Fruit fly (Drosophila melanogaster) whole organism, embryonic: ENCODE data around the gene CG7071.

Experiments
- Asciz ChIP-seq: fragments of 200-800 bp; sonication (Bioruptor generic); optimal IDR thresholded peaks from 2 replicates; lab custom pipeline; 2017; ENCODE audit warnings: missing biosample characterization, mild to moderate bottlenecking, missing genetic modification characterization, missing genetic modification reagents
- B-H1 ChIP-seq: fragments of 200-800 bp; sonication (Bioruptor generic); IDR thresholded peaks from 3 replicates; pipeline ENCODE4 v1.3.6; 2022; ENCODE audit warnings: missing biosample characterization, missing genetic modification characterization
- CG10543 ChIP-seq: fragments of 200-800 bp; sonication (Bioruptor generic); optimal IDR thresholded peaks from 3 replicates; lab custom pipeline; 2017; ENCODE audit warnings: missing biosample characterization, mild to moderate bottlenecking, missing genetic modification characterization, moderate library complexity
- CG11456 ChIP-seq: fragments of 200-800 bp; sonication (Bioruptor generic); IDR thresholded peaks from 3 replicates; pipeline ENCODE4 v1.3.6; 2022; ENCODE audit warnings: missing biosample characterization, missing genetic modification characterization
- CG12769 ChIP-seq: fragments of 200-800 bp; sonication (Bioruptor generic); optimal IDR thresholded peaks from 2 replicates; lab custom pipeline; 2019; ENCODE audit warnings: missing biosample characterization, mild to moderate bottlenecking, missing genetic modification characterization, moderate library complexity
- CG17612 ChIP-seq: fragments of 200-800 bp; sonication (Bioruptor generic); IDR thresholded peaks from 2 replicates; pipeline ENCODE4 v1.3.6; 2022; ENCODE audit warnings: missing biosample characterization, missing genetic modification characterization
- CG32532 ChIP-seq: fragments of 200-800 bp; sonication (Bioruptor generic); IDR thresholded peaks from 2 replicates; pipeline ENCODE4 v1.3.6; 2022; ENCODE audit warnings: missing biosample characterization, missing genetic modification characterization
- CG3847 ChIP-seq: fragments of 200-800 bp; sonication (Bioruptor generic); IDR thresholded peaks from 2 replicates; pipeline ENCODE4 v1.3.6; 2022; ENCODE audit warnings: missing biosample characterization, missing genetic modification characterization
- CG4282 ChIP-seq: fragments of 200-800 bp; sonication (Bioruptor generic); optimal IDR thresholded peaks from 2 replicates; lab custom pipeline; 2016; ENCODE audit warnings: missing biosample characterization, missing genetic modification characterization
- CG4328 ChIP-seq: fragments of 200-800 bp; sonication (Bioruptor generic); optimal IDR thresholded peaks from 3 replicates; lab custom pipeline; 2017; ENCODE audit warnings: missing biosample characterization, missing genetic modification reagents, missing genetic modification characterization
- CG4820 ChIP-seq: fragments of 200-800 bp; sonication (Bioruptor generic); optimal IDR thresholded peaks from 3 replicates; lab custom pipeline; 2016; ENCODE audit warnings: missing biosample characterization, missing genetic modification characterization
- CG6272 ChIP-seq: fragments of 200-800 bp; sonication (Bioruptor generic); IDR thresholded peaks from 2 replicates; pipeline ENCODE4 v1.3.6; 2022; ENCODE audit warnings: missing biosample characterization, missing genetic modification characterization
- CG6683 ChIP-seq: fragments of 200-800 bp; sonication (Bioruptor generic); optimal IDR thresholded peaks from 2 replicates; lab custom pipeline; 2017; ENCODE audit warnings: missing biosample characterization, mild to moderate bottlenecking, missing genetic modification characterization, missing genetic modification reagents
- CG7786 ChIP-seq: fragments of 200-800 bp; sonication (Bioruptor generic); optimal IDR thresholded peaks from 2 replicates; lab custom pipeline; 2016; ENCODE audit warnings: missing biosample characterization, missing genetic modification characterization
- CG8089 ChIP-seq: fragments of 200-800 bp; sonication (Bioruptor generic); optimal IDR thresholded peaks from 3 replicates; lab custom pipeline; 2016; ENCODE audit warnings: missing biosample characterization, missing genetic modification characterization
- CG8924 ChIP-seq: fragments of 200-800 bp; optimal IDR thresholded peaks from 3 replicates; lab custom pipeline; 2019; ENCODE audit warnings: missing biosample characterization, mild to moderate bottlenecking, missing genetic modification characterization, moderate library complexity
- CG9609 ChIP-seq: fragments of 200-800 bp; sonication (Bioruptor generic); optimal IDR thresholded peaks from 3 replicates; lab custom pipeline; 2016; ENCODE audit warnings: missing biosample characterization, missing genetic modification characterization
- Dll ChIP-seq: fragments of 200-800 bp; sonication (Bioruptor generic); IDR thresholded peaks from 4 replicates; pipeline ENCODE4 v1.3.6; 2022; ENCODE audit warnings: missing biosample characterization, missing genetic modification characterization; ENCODE audit not compliant: partially characterized antibody
- Fer3 ChIP-seq: fragments of 200-800 bp; sonication (Bioruptor generic); optimal IDR thresholded peaks from 2 replicates; lab custom pipeline; 2018; ENCODE audit warnings: missing biosample characterization, mild to moderate bottlenecking, missing genetic modification characterization, moderate library complexity
- Gsc ChIP-seq: fragments of 200-800 bp; sonication (Bioruptor generic); IDR thresholded peaks from 2 replicates; pipeline ENCODE4 v1.3.6; 2022; ENCODE audit warnings: missing biosample characterization, missing genetic modification characterization
- H2.0 ChIP-seq: fragments of 200-800 bp; sonication (Bioruptor generic); IDR thresholded peaks from 2 replicates; pipeline ENCODE4 v1.3.6; 2022; ENCODE audit warnings: missing biosample characterization, missing genetic modification characterization
- HLHmδ ChIP-seq: fragments of 200-800 bp; sonication (Bioruptor generic); optimal IDR thresholded peaks from 2 replicates; lab custom pipeline; 2018; ENCODE audit warnings: missing biosample characterization, mild to moderate bottlenecking, missing genetic modification characterization, moderate library complexity
- HmgZ ChIP-seq: fragments of 200-800 bp; sonication (Bioruptor generic); optimal IDR thresholded peaks from 2 replicates; lab custom pipeline; 2018; ENCODE audit warnings: missing biosample characterization, mild to moderate bottlenecking, missing genetic modification characterization
- Hmr ChIP-seq: fragments of 200-800 bp; sonication (Bioruptor generic); optimal IDR thresholded peaks from 3 replicates; lab custom pipeline; 2017; ENCODE audit warnings: mild to moderate bottlenecking, missing biosample characterization, missing genetic modification reagents, missing genetic modification characterization
- Jarid2 ChIP-seq: fragments of 200-800 bp; sonication (Bioruptor generic); optimal IDR thresholded peaks from 3 replicates; lab custom pipeline; 2017; ENCODE audit warnings: mild to moderate bottlenecking, missing biosample characterization, missing genetic modification reagents, missing genetic modification characterization
- Kr ChIP-seq: fragments of 200-800 bp; sonication (Bioruptor generic); optimal IDR thresholded peaks from 2 replicates; lab custom pipeline; 2017; ENCODE audit warnings: missing biosample characterization, mild to moderate bottlenecking, missing genetic modification characterization
- PHDP ChIP-seq: fragments of 200-800 bp; sonication (Bioruptor generic); optimal IDR thresholded peaks from 3 replicates; lab custom pipeline; 2018; ENCODE audit warnings: missing biosample characterization, mild to moderate bottlenecking, missing genetic modification characterization, moderate library complexity
- Ravus ChIP-seq: fragments of 200-800 bp; sonication (Bioruptor generic); IDR thresholded peaks from 2 replicates; pipeline ENCODE4 v1.3.6; 2022; ENCODE audit warnings: missing biosample characterization, missing genetic modification characterization
- Sox102F ChIP-seq: fragments of 200-800 bp; sonication (Bioruptor generic); optimal IDR thresholded peaks from 2 replicates; lab custom pipeline; 2018; ENCODE audit warnings: missing biosample characterization, mild to moderate bottlenecking, missing genetic modification characterization, moderate library complexity
- caup ChIP-seq: fragments of 200-800 bp; sonication (Bioruptor generic); optimal IDR thresholded peaks from 3 replicates; lab custom pipeline; 2017; ENCODE audit warnings: missing biosample characterization, mild to moderate bottlenecking, missing genetic modification characterization, moderate library complexity; ENCODE audit not compliant: severe bottlenecking
- chn ChIP-seq: fragments of 200-800 bp; sonication (Bioruptor generic); optimal IDR thresholded peaks from 2 replicates; lab custom pipeline; 2016; ENCODE audit warnings: missing biosample characterization, missing genetic modification characterization
- emc ChIP-seq: fragments of 200-800 bp; sonication (Bioruptor generic); optimal IDR thresholded peaks from 2 replicates; lab custom pipeline; 2016; ENCODE audit warnings: missing biosample characterization, missing genetic modification characterization
- fd96Cb ChIP-seq: fragments of 200-800 bp; sonication (Bioruptor generic); optimal IDR thresholded peaks from 2 replicates; lab custom pipeline; 2018; ENCODE audit warnings: missing biosample characterization, mild to moderate bottlenecking, missing genetic modification characterization, moderate library complexity
- fu2 ChIP-seq: fragments of 200-800 bp; sonication (Bioruptor generic); optimal IDR thresholded peaks from 2 replicates; lab custom pipeline; 2016; ENCODE audit warnings: missing biosample characterization, missing genetic modification characterization
- hb ChIP-seq: fragments of 200-800 bp; sonication (Bioruptor generic); IDR thresholded peaks from 3 replicates; pipeline ENCODE4 v1.3.6; 2022; ENCODE audit warnings: missing biosample characterization, missing genetic modification characterization; ENCODE audit not compliant: partially characterized antibody
- ken ChIP-seq: fragments of 200-800 bp; sonication (Bioruptor generic); IDR thresholded peaks from 3 replicates; pipeline ENCODE4 v1.3.6; 2022; ENCODE audit warnings: missing biosample characterization, missing genetic modification characterization
- kni ChIP-seq: fragments of 200-800 bp; sonication (Bioruptor generic); optimal IDR thresholded peaks from 3 replicates; lab custom pipeline; 2017; ENCODE audit warnings: mild to moderate bottlenecking, missing biosample characterization, missing genetic modification reagents, missing genetic modification characterization
- lmd ChIP-seq: fragments of 200-800 bp; sonication (Bioruptor generic); IDR thresholded peaks from 2 replicates; pipeline ENCODE4 v1.3.6; 2022; ENCODE audit warnings: missing biosample characterization, missing genetic modification characterization
- lola ChIP-seq, 3 experiments: fragments of >200 bp in 2 of 3; fragments of 200-800 bp in 1 of 3; sonication (Bioruptor generic) in 1 of 3; optimal IDR thresholded peaks; 2 replicates each; lab custom pipeline; 2017 to 2019; ENCODE audit warnings: missing biosample characterization in 3 of 3, missing genetic modification characterization in 3 of 3, mild to moderate bottlenecking in 1 of 3, moderate library complexity in 1 of 3
- nerfin-2 ChIP-seq: fragments of 200-800 bp; sonication (Bioruptor generic); IDR thresholded peaks from 2 replicates; pipeline ENCODE4 v1.3.6; 2022; ENCODE audit warnings: missing biosample characterization, missing genetic modification characterization; ENCODE audit not compliant: partially characterized antibody
- seq ChIP-seq: fragments of 200-800 bp; sonication (Bioruptor generic); IDR thresholded peaks from 2 replicates; pipeline ENCODE4 v1.3.6; 2022; ENCODE audit warnings: missing biosample characterization, missing genetic modification characterization
- sisA ChIP-seq: fragments of 200-800 bp; sonication (Bioruptor generic); IDR thresholded peaks from 2 replicates; pipeline ENCODE4 v1.3.6; 2022; ENCODE audit warnings: missing biosample characterization, missing genetic modification characterization
- slbo ChIP-seq: fragments of 200-800 bp; sonication (Bioruptor generic); IDR thresholded peaks from 2 replicates; pipeline ENCODE4 v1.3.6; 2022; ENCODE audit warnings: missing biosample characterization, missing genetic modification characterization
- trem ChIP-seq: fragments of 200-800 bp; optimal IDR thresholded peaks from 3 replicates; lab custom pipeline; 2019; ENCODE audit warnings: missing biosample characterization, mild to moderate bottlenecking, missing genetic modification characterization, moderate library complexity
- trh ChIP-seq: fragments of 200-800 bp; sonication (Bioruptor generic); optimal IDR thresholded peaks from 2 replicates; lab custom pipeline; 2016; ENCODE audit warnings: missing biosample characterization, missing genetic modification characterization
- tx ChIP-seq: fragments of 200-800 bp; sonication (Bioruptor generic); optimal IDR thresholded peaks from 2 replicates; lab custom pipeline; 2016; ENCODE audit warnings: missing biosample characterization, missing genetic modification characterization
- unpg ChIP-seq: fragments of 200-800 bp; sonication (Bioruptor generic); optimal IDR thresholded peaks from 3 replicates; lab custom pipeline; 2018; ENCODE audit warnings: missing biosample characterization, mild to moderate bottlenecking, missing genetic modification characterization, moderate library complexity
- z ChIP-seq: fragments of 200-800 bp; sonication (Bioruptor generic); IDR thresholded peaks from 3 replicates; pipeline ENCODE4 v1.3.6; 2022; ENCODE audit warnings: missing biosample characterization, missing genetic modification characterization
- zen2 ChIP-seq: fragments of 200-800 bp; sonication (Bioruptor generic); IDR thresholded peaks from 3 replicates; pipeline ENCODE4 v1.3.6; 2022; ENCODE audit warnings: missing biosample characterization, missing genetic modification characterization; ENCODE audit not compliant: partially characterized antibody

Gene CG7071

DNA sequence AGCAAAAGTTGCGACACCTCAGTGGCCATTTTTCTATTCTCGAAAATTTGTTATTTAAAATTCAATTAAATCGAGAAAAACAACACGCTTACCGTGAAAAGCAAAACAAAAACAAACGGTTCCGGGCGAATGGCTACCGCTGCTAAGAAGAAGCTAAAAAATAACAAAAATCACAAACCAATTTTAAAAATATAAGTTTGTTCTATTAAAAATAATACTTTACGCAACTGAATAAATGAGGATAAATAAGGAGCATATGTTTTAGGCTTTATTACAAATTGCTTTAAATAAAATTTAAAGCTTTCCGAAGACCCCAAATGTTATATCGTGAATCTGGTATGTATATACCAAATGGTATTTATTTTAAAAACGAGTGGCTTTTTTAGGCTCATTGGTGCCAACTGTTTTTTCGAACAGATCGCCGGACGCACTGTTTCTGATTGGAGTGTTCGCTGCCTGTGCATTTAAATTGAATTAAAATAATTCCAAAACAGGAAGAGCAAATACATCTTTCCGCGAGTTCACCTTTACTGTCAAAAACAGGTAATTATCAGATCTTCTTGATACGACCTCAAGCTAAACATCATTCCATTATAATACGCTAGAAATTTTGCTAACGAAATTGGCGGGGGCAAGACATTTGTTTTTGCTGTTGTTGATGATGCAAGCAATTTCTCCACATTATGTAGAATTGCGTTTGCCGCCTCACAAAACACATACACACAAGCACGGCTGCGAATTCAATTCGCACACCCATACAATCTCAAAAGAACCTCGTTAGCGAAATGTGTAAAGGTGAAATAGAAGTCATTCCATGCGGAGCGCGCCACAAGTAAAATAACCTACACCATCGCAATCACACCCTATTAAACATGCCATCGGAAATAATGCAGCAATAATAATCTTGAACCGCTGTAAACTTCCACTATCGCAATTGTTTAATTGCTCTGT lies 5.0 kb downstream of the CG7071 start, which contains the start of the genes Polr3F and PyK (continued):
- peak; percentile 34 for TF ChIP-seq CG8924 (tag; lab: Kevin White, UChicago)
- no peak for TF ChIP-seq Dll
- TF ChIP-seq B-H1 (GFP tag; lab: Robert Waterston, UW) = no peak
- TF ChIP-seq CG10543 (GFP tag; lab: Kevin White, UChicago) = no peak
- TF ChIP-seq slbo (GFP tag; lab: Robert Waterston, UW) = 0 out of 2 replicates have a peak, but pooled peaks have one; percentile 17
- peak; percentile 53 for TF ChIP-seq unpg
- TF ChIP-seq seq (GFP tag; lab: Robert Waterston, UW) = no peak
- TF ChIP-seq CG4328 (GFP tag; lab: Kevin White, UChicago) = no peak
- no peak for TF ChIP-seq CG4820 (GFP tag; lab: Kevin White, UChicago)
- no peak for TF ChIP-seq nerfin-2
- no peak for TF ChIP-seq Gsc
- no peak for TF ChIP-seq lola (GFP tag; optimal IDR thresholded peaks at IDR 0.05; lab: Kevin White, UChicago)
- TF ChIP-seq lmd = no peak
- TF ChIP-seq z = no peak
- no peak for TF ChIP-seq HLHmδ
- no peak for TF ChIP-seq HmgZ (tag; lab: Kevin White, UChicago)
- TF ChIP-seq CG17612 (GFP tag; lab: Robert Waterston, UW) = no peak
- no peak for TF ChIP-seq kni (GFP tag; lab: Kevin White, UChicago)
- no peak for TF ChIP-seq fu2 (GFP tag; lab: Kevin White, UChicago)
- no peak for TF ChIP-seq CG6683 (GFP tag; lab: Kevin White, UChicago)
- no peak for TF ChIP-seq Ravus (GFP tag; lab: Robert Waterston, UW)
- no peak for TF ChIP-seq zen2 (GFP tag; lab: Robert Waterston, UW)
- no peak for TF ChIP-seq Kr
- no peak for TF ChIP-seq hb
- TF ChIP-seq trh (GFP tag; lab: Kevin White, UChicago) = no peak
- peak; percentile 30 for TF ChIP-seq Sox102F (GFP tag; lab: Kevin White, UChicago)
- TF ChIP-seq chn (GFP tag; lab: Kevin White, UChicago) = no peak
- TF ChIP-seq PHDP (tag; lab: Kevin White, UChicago) = peak; percentile 56
- TF ChIP-seq CG9609 (GFP tag; lab: Kevin White, UChicago) = no peak
- peak; percentile 38 for TF ChIP-seq caup (GFP tag; lab: Kevin White, UChicago)
- TF ChIP-seq Hmr (GFP tag; lab: Kevin White, UChicago) = peak; percentile 51
- TF ChIP-seq tx = no peak
- peak; percentile 40 for TF ChIP-seq Fer3
- no peak for TF ChIP-seq H2.0 (GFP tag; lab: Robert Waterston, UW)
- no peak for TF ChIP-seq CG3847 (GFP tag; lab: Robert Waterston, UW)
- no peak for TF ChIP-seq ken (GFP tag; lab: Robert Waterston, UW)
- no peak for TF ChIP-seq CG4282 (GFP tag; lab: Kevin White, UChicago)
- TF ChIP-seq CG7786 (GFP tag; lab: Kevin White, UChicago) = no peak
- no peak for TF ChIP-seq CG8089 (GFP tag; lab: Kevin White, UChicago)
- no peak for TF ChIP-seq sisA (GFP tag; lab: Robert Waterston, UW)
- peak; percentile 57 for TF ChIP-seq trem (tag; lab: Kevin White, UChicago)
- TF ChIP-seq Asciz (GFP tag; lab: Kevin White, UChicago) = no peak
- peak; percentile 64 for TF ChIP-seq Jarid2 (GFP tag; lab: Kevin White, UChicago)
- no peak for TF ChIP-seq CG6272 (GFP tag; lab: Robert Waterston, UW)
- TF ChIP-seq CG12769 (tag; lab: Kevin White, UChicago) = no peak
- no peak for TF ChIP-seq emc
- no peak for TF ChIP-seq fd96Cb (tag; lab: Kevin White, UChicago)
- TF ChIP-seq CG32532 (GFP tag; lab: Robert Waterston, UW) = no peak
- TF ChIP-seq CG11456 = no peak
